Worm (Caenorhabditis elegans) whole organism, young adult: Measurements from ENCODE around the gene C52B9.19.

ENCODE experiments used
- B0261.1 ChIP-seq: sonication (generic microtip); optimal IDR thresholded peaks from 2 replicates; lab custom pipeline; 2016; ENCODE audit warnings: mild to moderate bottlenecking, missing genetic modification characterization, moderate library complexity, missing compliant biosample characterization
- ama-1 ChIP-seq, 3 experiments: fragments of 150-350 bp in 1 of 3; sonication (generic microtip) in 2 of 3; optimal IDR thresholded peaks; 2 replicates each; lab custom pipeline; 2014 to 2018; ENCODE audit warnings: missing biosample characterization in 2 of 3, missing genetic modification characterization in 2 of 3, missing genetic modification reagents in 2 of 3
- snpc-4 ChIP-seq, 5 experiments: fragments of 150-350 bp in 1 of 5; sonication (generic microtip) in 4 of 5; optimal IDR thresholded peaks; 2 replicates each; lab custom pipeline; 2014 to 2018; ENCODE audit warnings: missing genetic modification characterization in 5 of 5, missing biosample characterization in 3 of 5, antibody characterized with exemption in 2 of 5, mild to moderate bottlenecking in 2 of 5, missing compliant biosample characterization in 2 of 5, missing genotype in 2 of 5, moderate library complexity in 2 of 5, missing genetic modification reagents in 1 of 5

DNA sequence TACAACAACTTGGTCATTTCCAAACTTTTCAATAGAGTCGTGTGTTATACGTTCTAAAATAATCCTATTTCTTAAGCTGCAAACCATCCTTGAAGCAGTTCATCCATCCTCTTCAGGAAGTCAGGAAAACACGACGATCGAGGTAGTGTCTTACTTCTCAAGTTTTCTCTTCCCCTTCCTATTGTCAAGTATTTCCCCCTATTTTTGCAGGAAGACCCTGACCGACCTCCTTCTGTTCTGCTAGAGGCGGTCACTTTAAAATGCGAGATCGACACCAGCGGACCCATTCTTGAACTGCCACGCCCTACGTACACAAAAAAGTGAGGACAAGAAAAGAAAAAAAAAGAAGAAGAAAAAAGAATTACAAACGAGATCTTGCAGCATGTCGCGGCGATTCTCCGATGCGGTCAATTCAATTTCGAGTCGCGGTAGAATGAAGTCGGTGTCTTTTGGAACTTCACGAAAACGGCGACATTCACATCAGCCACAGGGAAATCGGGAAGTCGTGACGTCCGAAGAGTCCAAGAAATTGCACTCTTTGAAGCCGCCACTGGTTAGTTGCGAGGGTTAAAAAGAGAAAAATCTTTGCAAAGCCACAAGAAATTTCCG, 40.6 kb downstream of the C52B9.19 start:
- TF ChIP-seq ama-1 (optimal IDR thresholded peaks at IDR 0.05; lab: Kevin White, UChicago) (no peak), ama-1 (GFP tag; optimal IDR thresholded peaks at IDR 0.05; lab: Kevin White, UChicago) (no peak), B0261.1 (tag; lab: Kevin White, UChicago) (no peak), snpc-4 (GFP tag; optimal IDR thresholded peaks at IDR 0.05; lab: Kevin White, UChicago) (no peak), snpc-4 (tag; optimal IDR thresholded peaks at IDR 0.05; lab: Kevin White, UChicago) (no peak)
